Worm (Caenorhabditis elegans) whole organism, dauer: Measurements from ENCODE around the gene isp-1.

Experiments
- unc-62 ChIP-seq: sonication (generic microtip); optimal IDR thresholded peaks from 2 replicates; lab custom pipeline; 2017; ENCODE audit warnings: missing biosample characterization, missing genetic modification reagents, missing genetic modification characterization

isp-1 gene

DNA sequence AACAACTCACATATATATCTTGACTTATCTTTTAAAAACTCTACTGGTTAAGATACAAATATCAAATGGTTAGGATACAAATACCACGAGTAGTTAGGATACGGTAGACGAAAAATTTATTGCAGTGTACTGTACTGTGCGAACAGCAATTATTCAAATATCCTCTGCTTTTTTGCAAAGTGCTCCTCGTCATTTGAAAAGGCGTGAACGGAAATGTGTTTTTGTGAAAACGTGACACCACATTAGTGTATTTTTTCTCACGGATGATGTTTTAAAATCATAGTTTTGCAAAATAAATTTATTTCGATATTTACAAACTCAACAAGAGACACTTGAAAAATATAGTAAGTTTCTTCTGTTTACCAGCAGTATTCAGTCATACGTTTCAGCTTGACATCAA lies 17.1 kb downstream of the isp-1 start, which contains the start of gene F42G8.8:
Gene F42G8.8, plus strand, starts transcription at position 301 of the 400 bp plus-strand sequence.
- TF ChIP-seq unc-62: no peak

DNA sequence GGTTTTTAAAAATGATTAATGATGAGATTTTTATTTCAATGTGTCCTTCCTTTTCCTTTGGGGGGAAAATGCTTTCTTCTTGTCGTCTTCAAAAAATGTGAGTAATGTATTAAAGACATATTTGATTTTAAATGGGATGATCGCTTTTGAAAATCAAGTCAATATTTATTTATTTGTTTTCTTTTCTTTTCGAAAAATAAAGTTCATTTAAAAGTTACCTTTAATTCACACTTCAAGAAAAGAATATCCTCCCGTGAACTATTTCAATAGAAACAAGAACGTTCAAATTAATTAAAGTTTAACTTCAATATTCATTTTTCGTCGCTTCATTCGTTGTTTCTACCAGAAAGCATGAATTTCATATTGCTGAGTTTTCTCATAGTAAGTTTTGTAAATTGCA lies 20.4 kb downstream of the isp-1 start, which contains the start of gene irld-8:
Gene irld-8, plus strand, starts transcription at position 301 of the 400 bp plus-strand sequence.
- TF ChIP-seq unc-62: no peak

DNA sequence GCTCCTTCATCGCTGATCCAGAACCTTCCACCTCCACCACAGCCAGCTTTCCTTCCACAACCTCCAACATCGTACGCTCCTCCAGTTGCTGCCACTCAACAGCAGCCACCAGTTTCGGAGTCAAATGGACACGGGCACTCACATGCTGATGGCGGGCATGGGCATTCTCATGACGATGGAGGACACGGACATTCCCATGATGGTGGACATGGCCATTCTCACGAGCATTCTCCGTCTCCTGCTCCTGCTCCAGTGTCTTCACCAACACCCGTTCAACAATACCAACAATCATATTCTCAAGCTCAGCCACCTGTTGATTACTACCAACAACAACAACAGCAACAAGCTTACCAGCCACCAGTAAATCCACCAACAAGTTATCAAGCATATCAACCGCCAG lies 21.3 kb downstream of the isp-1 start:
- no peak for TF ChIP-seq unc-62

DNA sequence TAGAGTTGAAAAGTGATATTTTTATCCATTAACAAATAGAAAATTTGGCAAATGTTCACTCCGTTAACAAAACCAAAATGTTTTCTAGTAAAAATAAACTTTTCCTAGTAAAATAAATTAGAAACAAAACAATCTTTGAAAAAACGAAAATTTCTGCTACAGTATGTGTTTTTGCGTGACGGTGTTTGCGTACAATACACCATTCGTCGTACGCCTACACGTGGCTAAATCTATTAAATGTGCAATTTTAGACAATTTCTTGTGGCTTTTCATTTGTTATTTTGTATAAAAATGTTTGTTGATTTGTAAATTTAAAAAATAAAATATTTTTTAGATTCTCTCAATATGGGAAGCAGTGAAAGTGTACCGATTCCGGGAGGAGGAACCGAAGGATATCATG lies 22.7 kb downstream of the isp-1 start, which contains the start of gene Y42H9AR.1:
Gene Y42H9AR.1, plus strand, starts transcription at position 233 of the 400 bp plus-strand sequence.
- TF ChIP-seq unc-62: no peak

DNA sequence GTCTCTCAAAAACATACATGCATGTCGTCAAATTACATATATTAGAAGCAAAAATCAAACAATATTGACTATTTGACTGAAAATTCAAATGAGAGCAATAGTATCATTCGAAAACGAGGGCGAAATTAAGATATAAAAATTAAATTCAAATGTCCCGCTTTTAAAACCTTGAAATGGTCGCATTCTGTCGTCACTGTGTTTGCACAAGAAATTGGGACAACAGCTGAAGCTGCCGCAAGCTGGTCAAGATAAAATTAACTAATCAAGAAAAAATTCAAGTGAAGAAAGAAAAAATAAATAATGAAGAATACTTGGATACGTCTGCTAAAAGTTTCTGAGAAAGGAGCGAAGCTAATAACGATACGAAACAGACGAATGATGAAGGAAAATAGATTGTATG lies 23.2 kb downstream of the isp-1 start:
- TF ChIP-seq unc-62: no peak

DNA sequence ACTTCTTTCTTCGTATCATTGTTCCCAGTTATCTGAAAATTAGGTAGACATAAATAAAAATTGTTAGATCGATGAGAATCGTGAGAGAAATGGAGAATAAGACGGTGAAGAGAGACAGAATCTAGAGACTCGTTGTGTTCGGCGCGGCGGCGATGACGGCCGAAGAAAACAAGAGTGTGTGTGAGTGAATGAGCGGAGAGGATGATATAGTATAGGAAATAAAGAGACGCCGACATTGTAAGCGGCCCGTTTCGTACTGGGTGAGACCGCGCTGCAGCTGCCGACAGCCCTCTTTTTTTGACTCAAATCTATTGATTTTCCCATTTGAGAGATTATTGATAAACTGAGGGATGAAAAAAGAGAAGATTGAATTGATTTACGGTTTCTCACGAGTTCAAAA lies 23.7 kb downstream of the isp-1 start, which contains the start of gene Y42H9AR.4:
Gene Y42H9AR.4, minus strand, starts transcription at position 32 of the 400 bp plus-strand sequence.
- TF ChIP-seq unc-62: no peak

- TF ChIP-seq unc-62: no peak
Observed at ce11 chrIV:8107502-8107901, 28.4 kb downstream of the isp-1 start, which contains the start of gene rabs-5. TSS of gene rabs-5 (minus strand) at chrIV:8107602.

- TF ChIP-seq unc-62: no peak
Observed at ce11 chrIV:8105083-8105482, 30.8 kb downstream of the isp-1 start.

ce11 chrIV:8103196-8103595 lies 32.7 kb downstream of the isp-1 start:
- TF ChIP-seq unc-62: no peak

ce11 chrIV:8102231-8102630 lies 33.6 kb downstream of the isp-1 start, which contains the start of gene Y42H9AR.5:
TSS of gene Y42H9AR.5 (plus strand) at chrIV:8102531.
- no peak for TF ChIP-seq unc-62

- no peak for TF ChIP-seq unc-62
Observed at ce11 chrIV:8099601-8100000, 36.3 kb downstream of the isp-1 start, which contains the start of gene Y42H9AR.2. TSS of gene Y42H9AR.2 (plus strand) at chrIV:8099901.

DNA sequence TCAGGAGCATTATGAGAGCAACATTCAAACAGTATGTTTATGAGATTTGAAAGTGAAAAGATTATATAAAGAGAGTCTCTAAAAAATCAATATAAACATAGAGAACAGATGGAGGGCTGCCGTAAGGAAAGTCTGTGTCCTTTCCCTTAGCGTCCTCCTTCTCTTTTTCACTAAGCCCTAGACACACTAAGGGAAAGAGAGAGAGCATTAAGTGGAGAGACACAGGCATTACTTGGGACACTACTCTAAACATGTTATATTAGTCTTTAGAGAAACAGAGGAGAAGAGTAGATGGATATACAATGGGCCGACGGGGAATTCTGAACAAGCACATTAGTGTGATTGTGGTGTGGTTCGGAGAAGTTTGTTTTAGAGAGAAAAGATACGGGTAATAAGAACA lies 39.5 kb downstream of the isp-1 start:
- no peak for TF ChIP-seq unc-62

DNA sequence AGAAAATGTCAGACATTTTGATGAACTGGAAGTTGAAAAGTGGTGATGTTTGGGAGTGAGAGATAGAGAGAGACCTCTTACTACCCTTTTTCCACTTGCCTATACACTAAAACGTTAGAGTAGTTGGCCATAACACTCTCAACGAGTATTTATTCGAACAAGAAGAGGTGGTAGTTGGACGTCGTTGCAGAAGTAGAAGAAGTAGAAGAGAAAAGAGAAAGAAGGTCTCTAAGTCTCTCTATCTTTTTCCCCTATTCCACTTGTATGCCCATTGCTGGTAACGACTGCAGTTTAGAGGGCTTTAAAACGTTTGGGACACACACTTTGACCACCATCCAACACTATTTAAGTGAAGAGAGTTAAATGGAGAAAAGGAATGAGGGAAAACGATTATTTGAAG lies 44.3 kb downstream of the isp-1 start:
- TF ChIP-seq unc-62: no peak

DNA sequence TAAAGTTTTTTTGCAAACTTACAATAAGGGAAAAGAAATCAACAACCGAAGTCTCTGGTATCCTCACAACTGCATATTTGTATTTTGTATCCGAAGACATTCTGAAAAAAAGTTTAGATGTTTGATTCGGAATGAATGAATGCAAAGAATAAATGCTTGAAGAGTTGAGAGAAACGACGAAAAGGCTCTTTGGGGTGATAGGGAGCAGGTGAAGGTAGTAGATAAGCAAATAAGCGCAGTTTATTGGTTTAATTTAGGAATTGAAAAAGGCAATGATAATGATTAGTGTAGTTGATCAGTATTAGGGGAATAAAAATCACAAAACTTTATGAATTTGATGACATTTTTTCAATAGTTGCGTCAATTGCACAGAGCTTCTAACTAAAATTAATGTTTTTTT lies 49.3 kb downstream of the isp-1 start, which contains the start of gene nsy-7:
Gene nsy-7, minus strand, starts transcription at position 101 of the 400 bp plus-strand sequence.
- TF ChIP-seq unc-62: no peak
